Fruit fly (Drosophila melanogaster): Measurements from ENCODE around the gene CG15531.

dm6 chr3R:30191462-30191874, 4.6 kb downstream of the CG15531 start:
- TF ChIP-seq h (optimal IDR thresholded peaks at IDR 0.05) (no peak), Adf1 (GFP tag; IDR thresholded peaks at IDR 0.05) (no peak), zf30C (GFP tag; optimal IDR thresholded peaks at IDR 0.05) (no peak), sens-2 (GFP tag; IDR thresholded peaks at IDR 0.05) (no peak), Nf-YC (tag; optimal IDR thresholded peaks at IDR 0.05) (no peak), CG12219 (GFP tag; optimal IDR thresholded peaks at IDR 0.05) (peak; percentile 37)

All from whole organism, embryonic.